Fruit fly (Drosophila melanogaster) whole organism, embryonic: ENCODE measurements around the gene His3.3A.

Experiments used
- Atf-2 ChIP-seq: fragments of 200-800 bp; sonication (Bioruptor generic); optimal IDR thresholded peaks from 2 replicates; lab custom pipeline; 2016; ENCODE audit warnings: missing biosample characterization, missing genetic modification characterization
- Bteb2 ChIP-seq: fragments of 200-800 bp; sonication (Bioruptor generic); optimal IDR thresholded peaks from 2 replicates; lab custom pipeline; 2016; ENCODE audit warnings: missing biosample characterization, missing genetic modification characterization
- C15 ChIP-seq: fragments of 200-800 bp; sonication (Bioruptor generic); IDR thresholded peaks from 3 replicates; pipeline ENCODE4 v1.3.6; 2022; ENCODE audit warnings: missing biosample characterization, missing genetic modification characterization
- CG10274 ChIP-seq: fragments of 200-800 bp; sonication (Bioruptor generic); optimal IDR thresholded peaks from 3 replicates; lab custom pipeline; 2017; ENCODE audit warnings: missing biosample characterization, mild to moderate bottlenecking, missing genetic modification characterization
- CG10462 ChIP-seq: fragments of 200-800 bp; sonication (Bioruptor generic); optimal IDR thresholded peaks from 2 replicates; lab custom pipeline; 2016; ENCODE audit warnings: missing biosample characterization, missing genetic modification characterization
- CG10565 ChIP-seq: fragments of 200-800 bp; sonication (Bioruptor generic); optimal IDR thresholded peaks from 3 replicates; lab custom pipeline; 2016; ENCODE audit warnings: missing biosample characterization, mild to moderate bottlenecking, missing genetic modification characterization
- CG10959 ChIP-seq: fragments of 200-800 bp; sonication (Bioruptor generic); IDR thresholded peaks from 2 replicates; pipeline ENCODE4 v1.3.6; 2022; ENCODE audit warnings: missing biosample characterization, missing genetic modification characterization
- CG13424 ChIP-seq: fragments of 200-800 bp; sonication (Bioruptor generic); optimal IDR thresholded peaks from 2 replicates; lab custom pipeline; 2019; ENCODE audit warnings: missing biosample characterization, mild to moderate bottlenecking, missing genetic modification characterization, moderate library complexity
- CG1647 ChIP-seq: fragments of 200-800 bp; sonication (Bioruptor generic); optimal IDR thresholded peaks from 3 replicates; lab custom pipeline; 2016; ENCODE audit warnings: missing biosample characterization, missing genetic modification characterization
- CG17385 ChIP-seq: fragments of 200-800 bp; sonication (Bioruptor generic); optimal IDR thresholded peaks from 3 replicates; lab custom pipeline; 2018; ENCODE audit warnings: missing biosample characterization, mild to moderate bottlenecking, missing genetic modification characterization
- CG3163 ChIP-seq: fragments of 200-800 bp; sonication (Bioruptor generic); optimal IDR thresholded peaks from 3 replicates; lab custom pipeline; 2016; ENCODE audit warnings: missing biosample characterization, missing genetic modification characterization
- CG32767 ChIP-seq: fragments of 200-800 bp; sonication (Bioruptor generic); IDR thresholded peaks from 2 replicates; pipeline ENCODE4 v1.3.6; 2022; ENCODE audit warnings: missing biosample characterization, missing genetic modification characterization
- CG33557 ChIP-seq: fragments of 200-800 bp; sonication (Bioruptor generic); optimal IDR thresholded peaks from 2 replicates; lab custom pipeline; 2019; ENCODE audit warnings: missing biosample characterization, mild to moderate bottlenecking, missing genetic modification characterization, moderate library complexity
- CG7839 ChIP-seq: fragments of 200-800 bp; sonication (Bioruptor generic); optimal IDR thresholded peaks from 3 replicates; lab custom pipeline; 2018; ENCODE audit warnings: missing biosample characterization, mild to moderate bottlenecking, missing genetic modification characterization, moderate library complexity
- CG7963 ChIP-seq: fragments of 200-800 bp; sonication (Bioruptor generic); IDR thresholded peaks from 3 replicates; pipeline ENCODE4 v1.3.6; 2022; ENCODE audit warnings: missing biosample characterization, missing genetic modification characterization; ENCODE audit not compliant: partially characterized antibody
- CG9215 ChIP-seq: fragments of 200-800 bp; sonication (Bioruptor generic); IDR thresholded peaks from 2 replicates; pipeline ENCODE4 v1.3.6; 2022; ENCODE audit warnings: missing biosample characterization, missing genetic modification characterization
- CG9437 ChIP-seq: fragments of 200-800 bp; sonication (Bioruptor generic); optimal IDR thresholded peaks from 2 replicates; lab custom pipeline; 2018; ENCODE audit warnings: missing biosample characterization, mild to moderate bottlenecking, missing genetic modification characterization
- CG9727 ChIP-seq: fragments of 200-800 bp; sonication (Bioruptor generic); optimal IDR thresholded peaks from 3 replicates; lab custom pipeline; 2017; ENCODE audit warnings: missing biosample characterization, mild to moderate bottlenecking, missing genetic modification characterization
- CG9932 ChIP-seq: fragments of 200-800 bp; sonication (Bioruptor generic); IDR thresholded peaks from 2 replicates; pipeline ENCODE4 v1.3.6; 2022; ENCODE audit warnings: missing biosample characterization, missing genetic modification characterization
- CTCF ChIP-seq: fragments of 200-800 bp; sonication (Bioruptor generic); optimal IDR thresholded peaks from 2 replicates; lab custom pipeline; 2017; ENCODE audit warnings: missing biosample characterization, mild to moderate bottlenecking, missing genetic modification characterization, moderate library complexity
- CkIIα-i1 ChIP-seq: fragments of 200-800 bp; sonication (Bioruptor generic); IDR thresholded peaks from 2 replicates; pipeline ENCODE4 v1.3.6; 2022; ENCODE audit warnings: missing biosample characterization, missing genetic modification characterization
- Deaf1 ChIP-seq: fragments of 200-800 bp; optimal IDR thresholded peaks from 3 replicates; lab custom pipeline; 2019; ENCODE audit warnings: missing biosample characterization, mild to moderate bottlenecking, missing genetic modification characterization, moderate library complexity
- Dref ChIP-seq: fragments of 200-800 bp; sonication (Bioruptor generic); IDR thresholded peaks from 2 replicates; pipeline ENCODE4 v1.3.6; 2022; ENCODE audit warnings: missing biosample characterization, missing genetic modification characterization
- E2f2 ChIP-seq: fragments of 200-800 bp; sonication (Bioruptor generic); IDR thresholded peaks from 2 replicates; pipeline ENCODE4 v1.3.6; 2022; ENCODE audit warnings: missing biosample characterization, missing genetic modification characterization
- HLH4C ChIP-seq: fragments of 200-800 bp; sonication (Bioruptor generic); IDR thresholded peaks from 3 replicates; pipeline ENCODE4 v1.3.6; 2022; ENCODE audit warnings: missing biosample characterization, missing genetic modification characterization; ENCODE audit not compliant: partially characterized antibody
- Lim3 ChIP-seq: fragments of 200-800 bp; sonication (Bioruptor generic); IDR thresholded peaks from 2 replicates; pipeline ENCODE4 v1.3.6; 2022; ENCODE audit warnings: missing biosample characterization, missing genetic modification characterization
- Mad ChIP-seq: fragments of 200-800 bp; sonication (Bioruptor generic); optimal IDR thresholded peaks from 2 replicates; lab custom pipeline; 2016; ENCODE audit warnings: missing biosample characterization, missing genetic modification characterization
- Neu2 ChIP-seq: fragments of 200-800 bp; sonication (Bioruptor generic); optimal IDR thresholded peaks from 3 replicates; lab custom pipeline; 2016; ENCODE audit warnings: missing biosample characterization, missing genetic modification characterization, borderline replicate concordance
- Nf-YC ChIP-seq: fragments of 200-800 bp; optimal IDR thresholded peaks from 3 replicates; lab custom pipeline; 2019; ENCODE audit warnings: missing biosample characterization, mild to moderate bottlenecking, missing genetic modification characterization, moderate library complexity
- Opbp ChIP-seq: fragments of 200-800 bp; sonication (Bioruptor generic); IDR thresholded peaks from 3 replicates; pipeline ENCODE4 v1.3.6; 2022; ENCODE audit warnings: missing biosample characterization, missing genetic modification characterization; ENCODE audit not compliant: partially characterized antibody
- Ravus ChIP-seq: fragments of 200-800 bp; sonication (Bioruptor generic); IDR thresholded peaks from 2 replicates; pipeline ENCODE4 v1.3.6; 2022; ENCODE audit warnings: missing biosample characterization, missing genetic modification characterization
- Rx ChIP-seq: fragments of 200-800 bp; sonication (Bioruptor generic); IDR thresholded peaks from 2 replicates; pipeline ENCODE4 v1.3.6; 2022; ENCODE audit warnings: missing biosample characterization, missing genetic modification characterization
- Sin3A ChIP-seq: fragments of >200 bp; optimal IDR thresholded peaks from 2 replicates; lab custom pipeline; 2018
- Six4 ChIP-seq: fragments of 200-800 bp; sonication (Bioruptor generic); optimal IDR thresholded peaks from 2 replicates; lab custom pipeline; 2016; ENCODE audit warnings: missing biosample characterization, missing genetic modification characterization
- Tbp ChIP-seq: fragments of >200 bp; optimal IDR thresholded peaks from 2 replicates; lab custom pipeline; 2018; ENCODE audit warnings: missing biosample characterization, missing genetic modification characterization
- amos ChIP-seq: fragments of 200-800 bp; sonication (Bioruptor generic); IDR thresholded peaks from 2 replicates; pipeline ENCODE4 v1.3.6; 2022; ENCODE audit warnings: missing biosample characterization, missing genetic modification characterization; ENCODE audit not compliant: partially characterized antibody
- ap ChIP-seq: fragments of 200-800 bp; sonication (Bioruptor generic); IDR thresholded peaks from 2 replicates; pipeline ENCODE4 v1.3.6; 2022; ENCODE audit warnings: missing biosample characterization, missing genetic modification characterization
- ash1 ChIP-seq: fragments of 200-800 bp; sonication (Bioruptor generic); optimal IDR thresholded peaks from 2 replicates; lab custom pipeline; 2018; ENCODE audit warnings: missing biosample characterization, mild to moderate bottlenecking, missing genetic modification characterization
- bab2 ChIP-seq: fragments of 200-800 bp; sonication (Bioruptor generic); optimal IDR thresholded peaks from 2 replicates; lab custom pipeline; 2016; ENCODE audit warnings: missing biosample characterization, missing genetic modification characterization
- chm ChIP-seq: fragments of 200-800 bp; sonication (Bioruptor generic); IDR thresholded peaks from 2 replicates; pipeline ENCODE4 v1.3.6; 2022; ENCODE audit warnings: missing biosample characterization, missing genetic modification characterization
- dimm ChIP-seq: fragments of 200-800 bp; sonication (Bioruptor generic); IDR thresholded peaks from 2 replicates; pipeline ENCODE4 v1.3.6; 2022; ENCODE audit warnings: missing biosample characterization, missing genetic modification characterization
- ems ChIP-seq: fragments of 200-800 bp; sonication (Bioruptor generic); optimal IDR thresholded peaks from 3 replicates; lab custom pipeline; 2016; ENCODE audit warnings: missing biosample characterization, missing genetic modification characterization
- ewg ChIP-seq: fragments of 200-800 bp; sonication (Bioruptor generic); optimal IDR thresholded peaks from 3 replicates; lab custom pipeline; 2017; ENCODE audit warnings: mild to moderate bottlenecking, missing biosample characterization, missing genetic modification reagents, missing genetic modification characterization
- gt ChIP-seq: fragments of 200-800 bp; sonication (Bioruptor generic); IDR thresholded peaks from 2 replicates; pipeline ENCODE4 v1.3.6; 2022; ENCODE audit warnings: missing biosample characterization, missing genetic modification characterization
- insv ChIP-seq, 2 experiments: fragments of 200-800 bp; sonication (Bioruptor generic); optimal IDR thresholded peaks; 3 replicates each; lab custom pipeline; 2016 to 2018; ENCODE audit warnings: missing biosample characterization in 2 of 2, missing genetic modification characterization in 2 of 2
- kah ChIP-seq: fragments of 200-800 bp; sonication (Bioruptor generic); optimal IDR thresholded peaks from 2 replicates; lab custom pipeline; 2018; ENCODE audit warnings: missing biosample characterization, mild to moderate bottlenecking, missing genetic modification characterization
- lbe ChIP-seq: fragments of 200-800 bp; sonication (Bioruptor generic); optimal IDR thresholded peaks from 2 replicates; lab custom pipeline; 2016; ENCODE audit warnings: missing biosample characterization, mild to moderate bottlenecking, missing genetic modification characterization
- peb ChIP-seq: fragments of 200-800 bp; sonication (Bioruptor generic); IDR thresholded peaks from 2 replicates; pipeline ENCODE4 v1.3.6; 2022; ENCODE audit warnings: missing biosample characterization, missing genetic modification characterization
- phol ChIP-seq: fragments of 200-800 bp; sonication (Bioruptor generic); optimal IDR thresholded peaks from 3 replicates; lab custom pipeline; 2018; ENCODE audit warnings: missing biosample characterization, mild to moderate bottlenecking, missing genetic modification characterization, moderate library complexity
- salm ChIP-seq: fragments of 200-800 bp; sonication (Bioruptor generic); optimal IDR thresholded peaks from 2 replicates; lab custom pipeline; 2018; ENCODE audit warnings: missing biosample characterization, mild to moderate bottlenecking, missing genetic modification characterization
- sr ChIP-seq: fragments of 200-800 bp; sonication (Bioruptor generic); IDR thresholded peaks from 3 replicates; pipeline ENCODE4 v1.3.6; 2022; ENCODE audit warnings: missing biosample characterization, missing genetic modification characterization
- stwl ChIP-seq: fragments of 200-800 bp; sonication (Bioruptor generic); optimal IDR thresholded peaks from 3 replicates; lab custom pipeline; 2018; ENCODE audit warnings: missing biosample characterization, mild to moderate bottlenecking, missing genetic modification characterization, moderate library complexity
- tup ChIP-seq: fragments of 200-800 bp; sonication (Bioruptor generic); optimal IDR thresholded peaks from 2 replicates; lab custom pipeline; 2016; ENCODE audit warnings: missing biosample characterization, mild to moderate bottlenecking, missing genetic modification characterization, moderate library complexity

Gene His3.3A

DNA sequence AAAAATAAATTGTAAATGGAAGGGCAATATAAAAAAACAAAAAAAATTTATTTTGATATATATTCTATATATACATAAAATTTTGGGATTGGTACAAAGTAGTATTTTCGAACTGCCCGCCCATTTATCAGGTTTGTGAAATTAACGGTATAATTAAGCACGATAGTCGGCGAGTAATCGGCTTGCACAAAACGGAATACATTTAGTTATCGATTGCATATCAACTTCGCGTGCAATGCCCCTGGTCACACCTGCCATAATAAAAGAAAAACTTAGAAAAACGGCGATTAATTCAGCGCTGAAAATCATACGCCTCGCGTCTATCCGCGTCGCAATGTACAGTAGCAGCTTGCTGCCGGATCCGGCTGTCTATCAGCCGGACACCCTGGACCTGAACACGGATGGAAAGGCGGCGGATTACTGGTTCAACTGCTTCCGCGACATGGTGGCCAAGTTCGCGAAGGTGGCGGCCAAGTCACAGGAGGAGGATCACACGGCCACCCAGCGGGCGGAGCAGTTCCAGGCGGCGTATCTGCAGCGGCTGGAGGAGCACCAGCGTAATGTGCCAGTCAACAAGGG, 39.0 kb downstream of the His3.3A start, which contains the start of gene CG5828 (continued):
- TF ChIP-seq C15 (GFP tag; lab: Robert Waterston, UW) = no peak
- no peak for TF ChIP-seq lbe (GFP tag; lab: Kevin White, UChicago)
- TF ChIP-seq CG9215 (GFP tag; lab: Robert Waterston, UW) = no peak
- no peak for TF ChIP-seq gt (GFP tag; lab: Robert Waterston, UW)
- no peak for TF ChIP-seq bab2 (GFP tag; lab: Kevin White, UChicago)
- TF ChIP-seq CkIIα-i1 = no peak
- TF ChIP-seq sr = no peak
- no peak for TF ChIP-seq Sin3A
- peak; percentile 52 for TF ChIP-seq CG10462
- TF ChIP-seq E2f2 (GFP tag; lab: Robert Waterston, UW) = peak; percentile 45; the same call in 1 of the 2 replicates
- no peak for TF ChIP-seq Nf-YC (tag; lab: Kevin White, UChicago)
- no peak for TF ChIP-seq peb (GFP tag; lab: Robert Waterston, UW)
- no peak for TF ChIP-seq CG7839 (tag; lab: Kevin White, UChicago)
- peak; percentile 25 for TF ChIP-seq stwl (tag; lab: Kevin White, UChicago)
- no peak for TF ChIP-seq CG17385
- no peak for TF ChIP-seq CG9932 (GFP tag; lab: Robert Waterston, UW)
- TF ChIP-seq Rx (GFP tag; lab: Robert Waterston, UW) = no peak
- TF ChIP-seq Lim3 = no peak
- no peak for TF ChIP-seq Six4
- peak; percentile 73 for TF ChIP-seq amos (GFP tag; lab: Robert Waterston, UW)
- TF ChIP-seq salm (tag; lab: Kevin White, UChicago) = no peak
- TF ChIP-seq Opbp = peak; percentile 77
- no peak for TF ChIP-seq CG13424 (tag; lab: Kevin White, UChicago)
- peak; percentile 70 for TF ChIP-seq HLH4C (GFP tag; lab: Robert Waterston, UW)
- no peak for TF ChIP-seq CG3163 (GFP tag; lab: Kevin White, UChicago)
- no peak for TF ChIP-seq CTCF (GFP tag; lab: Kevin White, UChicago)
- no peak for TF ChIP-seq CG33557 (GFP tag; lab: Kevin White, UChicago)
- no peak for TF ChIP-seq ap (GFP tag; lab: Robert Waterston, UW)
- no peak for TF ChIP-seq dimm (GFP tag; lab: Robert Waterston, UW)
- no peak for TF ChIP-seq Bteb2
- no peak for TF ChIP-seq Tbp
- peak; percentile 76 for TF ChIP-seq Dref
- TF ChIP-seq CG7963 = peak; percentile 70
- TF ChIP-seq tup (GFP tag; lab: Kevin White, UChicago) = no peak
- TF ChIP-seq Ravus = no peak
- TF ChIP-seq ems (GFP tag; lab: Kevin White, UChicago) = no peak
- no peak for TF ChIP-seq CG10959
- no peak for TF ChIP-seq CG1647
- peak; percentile 21 for TF ChIP-seq phol (tag; lab: Kevin White, UChicago)
- no peak for TF ChIP-seq CG9437 (GFP tag; lab: Kevin White, UChicago)
- no peak for TF ChIP-seq CG9727 (GFP tag; lab: Kevin White, UChicago)
- TF ChIP-seq Deaf1 = no peak
- no peak for TF ChIP-seq Mad (GFP tag; lab: Kevin White, UChicago)
- no peak for TF ChIP-seq kah
- TF ChIP-seq Neu2 (GFP tag; lab: Kevin White, UChicago) = no peak
- no peak for TF ChIP-seq ewg (GFP tag; lab: Kevin White, UChicago)
- TF ChIP-seq CG32767 (GFP tag; lab: Robert Waterston, UW) = no peak
- no peak for TF ChIP-seq CG10565 (GFP tag; lab: Kevin White, UChicago)
- no peak for TF ChIP-seq CG10274 (GFP tag; lab: Kevin White, UChicago)
- TF ChIP-seq ash1 (GFP tag; lab: Kevin White, UChicago) = no peak
- TF ChIP-seq chm (GFP tag; lab: Robert Waterston, UW) = no peak
- no peak for TF ChIP-seq insv (GFP tag; optimal IDR thresholded peaks at IDR 0.05; lab: Kevin White, UChicago)
- TF ChIP-seq Atf-2 (GFP tag; lab: Kevin White, UChicago) = no peak
